Fruit fly (Drosophila melanogaster): ENCODE data around the gene sni.

The sni gene

dm6 chrX:8211094-8211730, 32.6 kb downstream of the sni start:
- TF ChIP-seq HLH106 (tag; optimal IDR thresholded peaks at IDR 0.05) (peak; percentile 48), brk (GFP tag; optimal IDR thresholded peaks at IDR 0.05) (no peak), rgr (GFP tag; optimal IDR thresholded peaks at IDR 0.05) (peak; percentile 42), Rel (GFP tag; optimal IDR thresholded peaks at IDR 0.05) (no peak), Rel (tag; optimal IDR thresholded peaks at IDR 0.05) (no peak), psq (GFP tag; optimal IDR thresholded peaks at IDR 0.05) (peak; percentile 9), br (GFP tag; optimal IDR thresholded peaks at IDR 0.05) (peak; percentile 36), dmrt93B (GFP tag; optimal IDR thresholded peaks at IDR 0.05) (peak; percentile 7), foxo (GFP tag; optimal IDR thresholded peaks at IDR 0.05) (peak in 1 of 2 experiments; percentile 56), ey (GFP tag; optimal IDR thresholded peaks at IDR 0.05) (peak; percentile 48), Hnf4 (GFP tag; optimal IDR thresholded peaks at IDR 0.05) (peak; percentile 1), sage (GFP tag; optimal IDR thresholded peaks at IDR 0.05) (no peak), OdsH (GFP tag; optimal IDR thresholded peaks at IDR 0.05) (peak; percentile 14), lola (GFP tag; optimal IDR thresholded peaks at IDR 0.05) (no peak), woc (GFP tag; optimal IDR thresholded peaks at IDR 0.05) (peak; percentile 17), h (GFP tag; optimal IDR thresholded peaks at IDR 0.05) (peak; percentile 29), fru (GFP tag; optimal IDR thresholded peaks at IDR 0.05) (peak; percentile 40), Sp1 (GFP tag; optimal IDR thresholded peaks at IDR 0.05) (peak; percentile 36), GATAd (GFP tag; optimal IDR thresholded peaks at IDR 0.05) (no peak)

- TF ChIP-seq Mio (GFP tag; optimal IDR thresholded peaks at IDR 0.05) (no peak), foxo (GFP tag; optimal IDR thresholded peaks at IDR 0.05) (no peak), GATAd (GFP tag; optimal IDR thresholded peaks at IDR 0.05) (no peak), pan (optimal IDR thresholded peaks at IDR 0.05) (no peak), usp (GFP tag; optimal IDR thresholded peaks at IDR 0.05) (no peak), Myc (optimal IDR thresholded peaks at IDR 0.05) (peak; percentile 85)
Measured at dm6 chrX:8210632-8211031, 33.2 kb downstream of the sni start.

dm6 chrX:8207054-8207453, 36.8 kb downstream of the sni start:
- peak; percentile 11 for TF ChIP-seq ey (GFP tag; optimal IDR thresholded peaks at IDR 0.05)
- TF ChIP-seq OdsH (GFP tag; optimal IDR thresholded peaks at IDR 0.05): no peak
- TF ChIP-seq foxo (GFP tag; optimal IDR thresholded peaks at IDR 0.05): peak in 1 of 2 experiments; percentile 7
- no peak for TF ChIP-seq sv (GFP tag; optimal IDR thresholded peaks at IDR 0.05)
- TF ChIP-seq rgr (GFP tag; optimal IDR thresholded peaks at IDR 0.05): peak; percentile 1
- no peak for TF ChIP-seq tai (GFP tag; optimal IDR thresholded peaks at IDR 0.05)
- no peak for TF ChIP-seq Rel (GFP tag; optimal IDR thresholded peaks at IDR 0.05)
- no peak for TF ChIP-seq Rel (tag; optimal IDR thresholded peaks at IDR 0.05)

dm6 chrX:8206561-8206960, 37.3 kb downstream of the sni start:
- TF ChIP-seq CG9705 (GFP tag; optimal IDR thresholded peaks at IDR 0.05) (no peak), usp (GFP tag; optimal IDR thresholded peaks at IDR 0.05) (no peak), dl (GFP tag; optimal IDR thresholded peaks at IDR 0.05; ENCODE audit: insufficient read depth in 1 of 2, partially characterized antibody in 2 of 2) (no peak), Dif (GFP tag; optimal IDR thresholded peaks at IDR 0.05; ENCODE audit: partially characterized antibody) (no peak), Dfd (GFP tag; optimal IDR thresholded peaks at IDR 0.05) (peak; percentile 62)

dm6 chrX:8205625-8206252, 38.1 kb downstream of the sni start:
- TF ChIP-seq dmrt93B (GFP tag; optimal IDR thresholded peaks at IDR 0.05): no peak
- TF ChIP-seq Dif (GFP tag; optimal IDR thresholded peaks at IDR 0.05; ENCODE audit: partially characterized antibody): no peak
- no peak for TF ChIP-seq Sp1 (GFP tag; optimal IDR thresholded peaks at IDR 0.05)
- peak in 1 of 2 experiments; percentile 23 for TF ChIP-seq foxo (GFP tag; optimal IDR thresholded peaks at IDR 0.05)
- TF ChIP-seq lola (GFP tag; optimal IDR thresholded peaks at IDR 0.05): no peak
